Worm (Caenorhabditis elegans) whole organism, early embryonic: Measurements from ENCODE around the gene F21C10.5.

ENCODE experiments used
- B0310.2 ChIP-seq: sonication (generic microtip); optimal IDR thresholded peaks from 2 replicates; lab custom pipeline; 2016; ENCODE audit warnings: mild to moderate bottlenecking, missing genetic modification characterization, missing compliant biosample characterization
- F13C5.2 ChIP-seq: sonication (generic microtip); optimal IDR thresholded peaks from 2 replicates; lab custom pipeline; 2017; ENCODE audit warnings: mild to moderate bottlenecking, missing genetic modification characterization, inconsistent platforms, missing compliant biosample characterization
- aly-1 ChIP-seq: sonication (generic microtip); optimal IDR thresholded peaks from 2 replicates; lab custom pipeline; 2016; ENCODE audit warnings: missing genetic modification characterization, missing compliant biosample characterization
- ama-1 ChIP-seq: fragments of 150-350 bp; optimal IDR thresholded peaks from 2 replicates; lab custom pipeline; 2014
- ceh-13 ChIP-seq: fragments of 200-800 bp; sonication (Bioruptor generic); optimal IDR thresholded peaks from 2 replicates; lab custom pipeline; 2018; ENCODE audit warnings: mild to moderate bottlenecking, missing genetic modification characterization, missing compliant biosample characterization
- ceh-36 ChIP-seq: sonication (generic microtip); optimal IDR thresholded peaks from 2 replicates; lab custom pipeline; 2016; ENCODE audit warnings: missing genetic modification characterization, inconsistent platforms, missing compliant biosample characterization
- ets-7 ChIP-seq: sonication (generic microtip); optimal IDR thresholded peaks from 2 replicates; lab custom pipeline; 2016; ENCODE audit warnings: missing genotype, missing genetic modification characterization, missing compliant biosample characterization
- flt-1 ChIP-seq: fragments of 200-800 bp; sonication (Bioruptor generic); IDR thresholded peaks from 2 replicates; pipeline ENCODE4 v1.3.6; 2022; ENCODE audit warnings: missing genetic modification characterization, missing compliant biosample characterization
- hmbx-1 ChIP-seq: sonication (generic microtip); optimal IDR thresholded peaks from 2 replicates; lab custom pipeline; 2016; ENCODE audit warnings: mild to moderate bottlenecking, missing genetic modification characterization, missing compliant biosample characterization
- hmg-4 ChIP-seq: fragments of 200-800 bp; sonication (Bioruptor generic); optimal IDR thresholded peaks from 2 replicates; lab custom pipeline; 2018; ENCODE audit warnings: mild to moderate bottlenecking, missing genetic modification characterization, missing compliant biosample characterization
- hnd-1 ChIP-seq: sonication (generic microtip); optimal IDR thresholded peaks from 2 replicates; lab custom pipeline; 2016; ENCODE audit warnings: missing genetic modification characterization, missing compliant biosample characterization
- pes-1 ChIP-seq: fragments of 200-800 bp; sonication (Bioruptor generic); IDR thresholded peaks from 2 replicates; pipeline ENCODE4 v1.3.6; 2022; ENCODE audit warnings: missing genetic modification reagents, missing genetic modification characterization, missing compliant biosample characterization
- scrt-1 ChIP-seq: fragments of 200-800 bp; sonication (Bioruptor generic); IDR thresholded peaks from 2 replicates; pipeline ENCODE4 v1.3.6; 2022; ENCODE audit warnings: missing genetic modification characterization, missing compliant biosample characterization
- sea-1 ChIP-seq: fragments of 200-800 bp; sonication (Bioruptor generic); conservative IDR thresholded peaks from 2 replicates; pipeline ENCODE4 v1.3.6; 2022; ENCODE audit warnings: missing genetic modification characterization, missing compliant biosample characterization
- tbx-11 ChIP-seq: fragments of 200-800 bp; sonication (Bioruptor generic); IDR thresholded peaks from 2 replicates; pipeline ENCODE4 v1.3.6; 2022; ENCODE audit warnings: missing genetic modification characterization, missing compliant biosample characterization
- tbx-37 ChIP-seq: fragments of 200-800 bp; sonication (Bioruptor generic); conservative IDR thresholded peaks from 2 replicates; pipeline ENCODE4 v1.3.6; 2022; ENCODE audit warnings: missing genetic modification reagents, missing genetic modification characterization, missing compliant biosample characterization
- tra-4 ChIP-seq: sonication (generic microtip); optimal IDR thresholded peaks from 2 replicates; lab custom pipeline; 2017; ENCODE audit warnings: missing genetic modification characterization, missing compliant biosample characterization

Gene F21C10.5

ce11 chrV:9094060-9094628, 31.3 kb upstream of the F21C10.5 start:
- TF ChIP-seq F13C5.2 (tag; lab: Kevin White, UChicago): no peak
- no peak for TF ChIP-seq ets-7 (tag; lab: Kevin White, UChicago)
- TF ChIP-seq ceh-36 (tag; lab: Kevin White, UChicago): no peak
- TF ChIP-seq tbx-37 (GFP tag; lab: Robert Waterston, UW): no peak
- TF ChIP-seq tbx-11: no peak
- TF ChIP-seq flt-1 (GFP tag; lab: Robert Waterston, UW): no peak
- TF ChIP-seq tra-4 (tag; lab: Kevin White, UChicago): no peak
- no peak for TF ChIP-seq ceh-13 (GFP tag; lab: Kevin White, UChicago)
- no peak for TF ChIP-seq hnd-1
- no peak for TF ChIP-seq sea-1 (GFP tag; lab: Robert Waterston, UW)
- TF ChIP-seq hmg-4 (GFP tag; lab: Kevin White, UChicago): no peak
- no peak for TF ChIP-seq hmbx-1 (tag; lab: Kevin White, UChicago)
- TF ChIP-seq aly-1 (tag; lab: Kevin White, UChicago): no peak
- no peak for TF ChIP-seq scrt-1 (GFP tag; lab: Robert Waterston, UW)
- TF ChIP-seq ama-1: no peak
- TF ChIP-seq pes-1 (GFP tag; lab: Robert Waterston, UW): no peak
- TF ChIP-seq B0310.2 (tag; lab: Kevin White, UChicago): no peak

- no peak for TF ChIP-seq ets-7 (tag; lab: Kevin White, UChicago)
- no peak for TF ChIP-seq ceh-13 (GFP tag; lab: Kevin White, UChicago)
- no peak for TF ChIP-seq hnd-1
- no peak for TF ChIP-seq tbx-37 (GFP tag; lab: Robert Waterston, UW)
- no peak for TF ChIP-seq hmg-4 (GFP tag; lab: Kevin White, UChicago)
- no peak for TF ChIP-seq F13C5.2 (tag; lab: Kevin White, UChicago)
- TF ChIP-seq hmbx-1 (tag; lab: Kevin White, UChicago): no peak
- no peak for TF ChIP-seq pes-1 (GFP tag; lab: Robert Waterston, UW)
- TF ChIP-seq ama-1: no peak
- no peak for TF ChIP-seq tbx-11
These were observed 30.5 kb upstream of the F21C10.5 start for ce11 chrV:9094976-9095375.

ce11 chrV:9095613-9096317, 29.7 kb upstream of the F21C10.5 start, which contains the start of gene F21C10.10:
F21C10.10 (plus strand) TSS chrV:9096267.
- peak; percentile 30 for TF ChIP-seq F13C5.2 (tag; lab: Kevin White, UChicago)
- TF ChIP-seq aly-1 (tag; lab: Kevin White, UChicago): peak; percentile 24
- no peak for TF ChIP-seq flt-1 (GFP tag; lab: Robert Waterston, UW)

- no peak for TF ChIP-seq flt-1 (GFP tag; lab: Robert Waterston, UW)
- no peak for TF ChIP-seq tbx-37 (GFP tag; lab: Robert Waterston, UW)
- TF ChIP-seq B0310.2 (tag; lab: Kevin White, UChicago): no peak
- TF ChIP-seq ceh-36 (tag; lab: Kevin White, UChicago): no peak
- no peak for TF ChIP-seq tra-4 (tag; lab: Kevin White, UChicago)
- TF ChIP-seq ama-1: no peak
- TF ChIP-seq scrt-1 (GFP tag; lab: Robert Waterston, UW): no peak
- no peak for TF ChIP-seq F13C5.2 (tag; lab: Kevin White, UChicago)
- TF ChIP-seq hmbx-1 (tag; lab: Kevin White, UChicago): no peak
- TF ChIP-seq pes-1 (GFP tag; lab: Robert Waterston, UW): no peak
- TF ChIP-seq hmg-4 (GFP tag; lab: Kevin White, UChicago): no peak
- no peak for TF ChIP-seq aly-1 (tag; lab: Kevin White, UChicago)
- no peak for TF ChIP-seq ets-7 (tag; lab: Kevin White, UChicago)
- no peak for TF ChIP-seq hnd-1
- no peak for TF ChIP-seq ceh-13 (GFP tag; lab: Kevin White, UChicago)
- no peak for TF ChIP-seq tbx-11
- no peak for TF ChIP-seq sea-1 (GFP tag; lab: Robert Waterston, UW)
These were observed 28.8 kb upstream of the F21C10.5 start for ce11 chrV:9096674-9097073.

ce11 chrV:9097213-9097612, 28.2 kb upstream of the F21C10.5 start:
- no peak for TF ChIP-seq ama-1
- TF ChIP-seq pes-1 (GFP tag; lab: Robert Waterston, UW): no peak
- TF ChIP-seq B0310.2 (tag; lab: Kevin White, UChicago): no peak
- TF ChIP-seq hmbx-1 (tag; lab: Kevin White, UChicago): no peak
- TF ChIP-seq hmg-4 (GFP tag; lab: Kevin White, UChicago): no peak
- no peak for TF ChIP-seq hnd-1
- no peak for TF ChIP-seq sea-1 (GFP tag; lab: Robert Waterston, UW)
- no peak for TF ChIP-seq ceh-36 (tag; lab: Kevin White, UChicago)
- no peak for TF ChIP-seq flt-1 (GFP tag; lab: Robert Waterston, UW)
- no peak for TF ChIP-seq aly-1 (tag; lab: Kevin White, UChicago)
- TF ChIP-seq tra-4 (tag; lab: Kevin White, UChicago): no peak
- TF ChIP-seq tbx-11: no peak
- no peak for TF ChIP-seq F13C5.2 (tag; lab: Kevin White, UChicago)
- no peak for TF ChIP-seq tbx-37 (GFP tag; lab: Robert Waterston, UW)
- TF ChIP-seq ets-7 (tag; lab: Kevin White, UChicago): no peak
- no peak for TF ChIP-seq ceh-13 (GFP tag; lab: Kevin White, UChicago)
- TF ChIP-seq scrt-1 (GFP tag; lab: Robert Waterston, UW): no peak

- TF ChIP-seq tbx-37 (GFP tag; lab: Robert Waterston, UW) (no peak), pes-1 (GFP tag; lab: Robert Waterston, UW) (no peak), aly-1 (tag; lab: Kevin White, UChicago) (no peak), ets-7 (tag; lab: Kevin White, UChicago) (no peak), tbx-11 (no peak), B0310.2 (tag; lab: Kevin White, UChicago) (no peak), sea-1 (GFP tag; lab: Robert Waterston, UW) (no peak), ceh-36 (tag; lab: Kevin White, UChicago) (no peak), hnd-1 (no peak), F13C5.2 (tag; lab: Kevin White, UChicago) (no peak), ceh-13 (GFP tag; lab: Kevin White, UChicago) (no peak), flt-1 (GFP tag; lab: Robert Waterston, UW) (no peak), tra-4 (tag; lab: Kevin White, UChicago) (no peak), hmbx-1 (tag; lab: Kevin White, UChicago) (no peak)
These were observed 27.0 kb upstream of the F21C10.5 start, which contains the start of gene F21C10.9 for ce11 chrV:9098280-9098973. F21C10.9 (minus strand) TSS chrV:9098696.
